Worm (Caenorhabditis elegans) whole organism, L3 larva: ENCODE results near the gene spig-7.

Experiments used
- ama-1 ChIP-seq: fragments of 150-350 bp; optimal IDR thresholded peaks from 2 replicates; lab custom pipeline; 2018
- ceh-82 ChIP-seq: fragments of 150-350 bp; optimal IDR thresholded peaks from 2 replicates; lab custom pipeline; 2014; ENCODE audit warnings: missing biosample characterization, missing genetic modification characterization
- egl-27 ChIP-seq: sonication (generic microtip); optimal IDR thresholded peaks from 4 replicates; lab custom pipeline; 2017; ENCODE audit warnings: missing biosample characterization, missing genetic modification reagents, missing genetic modification characterization
- egl-5 ChIP-seq: fragments of 150-350 bp; optimal IDR thresholded peaks from 2 replicates; lab custom pipeline; 2017; ENCODE audit warnings: missing biosample characterization, missing genetic modification reagents, missing genetic modification characterization, inconsistent platforms
- elt-1 ChIP-seq: fragments of 150-350 bp; optimal IDR thresholded peaks from 2 replicates; lab custom pipeline; 2014; ENCODE audit warnings: missing biosample characterization, missing genetic modification characterization
- lin-39 ChIP-seq: fragments of 150-350 bp; optimal IDR thresholded peaks from 2 replicates; lab custom pipeline; 2018; ENCODE audit warnings: missing biosample characterization, missing genetic modification reagents, missing genetic modification characterization
- nhr-11 ChIP-seq: fragments of 150-350 bp; optimal IDR thresholded peaks from 2 replicates; lab custom pipeline; 2014; ENCODE audit warnings: missing biosample characterization, missing genetic modification characterization
- nhr-237 ChIP-seq: fragments of 150-350 bp; optimal IDR thresholded peaks from 2 replicates; lab custom pipeline; 2014; ENCODE audit warnings: missing biosample characterization, missing genetic modification characterization
- nhr-25 ChIP-seq: sonication (generic microtip); optimal IDR thresholded peaks from 2 replicates; lab custom pipeline; 2017; ENCODE audit warnings: missing biosample characterization, missing genetic modification characterization
- tbx-2 ChIP-seq: sonication (generic microtip); optimal IDR thresholded peaks from 2 replicates; lab custom pipeline; 2016; ENCODE audit warnings: mild to moderate bottlenecking, missing genetic modification characterization, missing compliant biosample characterization
- unc-39 ChIP-seq: sonication (generic microtip); optimal IDR thresholded peaks from 4 replicates; lab custom pipeline; 2017; ENCODE audit warnings: missing biosample characterization, missing genetic modification characterization
- unc-62 ChIP-seq: fragments of 150-350 bp; sonication (generic microtip); optimal IDR thresholded peaks from 4 replicates; lab custom pipeline; 2014; ENCODE audit warnings: missing biosample characterization, missing genetic modification reagents, missing genetic modification characterization
- ztf-4 ChIP-seq: fragments of 150-350 bp; optimal IDR thresholded peaks from 2 replicates; lab custom pipeline; 2014; ENCODE audit warnings: missing biosample characterization, missing genetic modification characterization

- TF ChIP-seq nhr-25 (tag; lab: Kevin White, UChicago): no peak
- no peak for TF ChIP-seq egl-27 (tag; lab: Kevin White, UChicago)
- TF ChIP-seq ztf-4 (tag; lab: Kevin White, UChicago): no peak
- TF ChIP-seq nhr-237 (tag; lab: Kevin White, UChicago): no peak
- TF ChIP-seq nhr-11 (tag; lab: Kevin White, UChicago): no peak
- no peak for TF ChIP-seq unc-62 (GFP tag; lab: Kevin White, UChicago)
- no peak for TF ChIP-seq lin-39 (tag; lab: Kevin White, UChicago)
- no peak for TF ChIP-seq egl-5 (tag; lab: Kevin White, UChicago)
- TF ChIP-seq elt-1 (tag; lab: Kevin White, UChicago): no peak
- no peak for TF ChIP-seq unc-39 (tag; lab: Kevin White, UChicago)
- no peak for TF ChIP-seq ceh-82 (tag; lab: Kevin White, UChicago)
- TF ChIP-seq ama-1: no peak
- TF ChIP-seq tbx-2 (tag; lab: Kevin White, UChicago): no peak
Measured at ce11 chrV:1494469-1494868, at the start of gene spig-7.
